Worm (Caenorhabditis elegans): ENCODE results near the gene T21D12.7.

ce11 chrIV:303264-303663 is 12.0 kb upstream of the T21D12.7 start:
- no peak for TF ChIP-seq nhr-237 (tag; optimal IDR thresholded peaks at IDR 0.05)
- no peak for TF ChIP-seq unc-55 (GFP tag; optimal IDR thresholded peaks at IDR 0.05)
- TF ChIP-seq zag-1 (tag; optimal IDR thresholded peaks at IDR 0.05) = no peak
- no peak for TF ChIP-seq unc-62 (GFP tag; optimal IDR thresholded peaks at IDR 0.05)
- no peak for TF ChIP-seq sem-4 (tag; optimal IDR thresholded peaks at IDR 0.05)
- TF ChIP-seq snpc-4 (tag; optimal IDR thresholded peaks at IDR 0.05) = no peak
- no peak for TF ChIP-seq nhr-77 (tag; optimal IDR thresholded peaks at IDR 0.05)
- no peak for TF ChIP-seq mbf-1 (tag; optimal IDR thresholded peaks at IDR 0.05)
- no peak for TF ChIP-seq fos-1 (tag; optimal IDR thresholded peaks at IDR 0.05)
- no peak for TF ChIP-seq mdl-1 (tag; optimal IDR thresholded peaks at IDR 0.05)
- no peak for TF ChIP-seq nhr-10 (tag; optimal IDR thresholded peaks at IDR 0.05)
- TF ChIP-seq elt-3 (tag; optimal IDR thresholded peaks at IDR 0.05) = no peak
- TF ChIP-seq ZK546.5 (tag; optimal IDR thresholded peaks at IDR 0.05) = no peak
